Fruit fly (Drosophila melanogaster): Measurements from ENCODE around the gene CG9705.
A peak's percentile ranks its signal among the peaks of the same experiment; 100 is the strongest.

The CG9705 gene

dm6 chr3L:16782218-16782763, 2.4 kb downstream of the CG9705 start:
- TF ChIP-seq CG10147 (GFP tag; optimal IDR thresholded peaks at IDR 0.05) (no peak), CG32532 (GFP tag; IDR thresholded peaks at IDR 0.05) (peak; percentile 64; the same call in 1 of the 2 replicates), caup (GFP tag; optimal IDR thresholded peaks at IDR 0.05; ENCODE audit: severe bottlenecking) (peak; percentile 62), amos (GFP tag; IDR thresholded peaks at IDR 0.05; ENCODE audit: partially characterized antibody) (no peak), NC2β (GFP tag; optimal IDR thresholded peaks at IDR 0.05) (peak; percentile 67), toy (GFP tag; IDR thresholded peaks at IDR 0.05) (no peak), CG3163 (GFP tag; optimal IDR thresholded peaks at IDR 0.05) (no peak), eyg (GFP tag; optimal IDR thresholded peaks at IDR 0.05) (peak; percentile 24), mam (GFP tag; optimal IDR thresholded peaks at IDR 0.05) (peak; percentile 55), row (GFP tag; IDR thresholded peaks at IDR 0.05) (peak; percentile 82), CG13296 (GFP tag; optimal IDR thresholded peaks at IDR 0.05) (peak; percentile 69), CG4730 (GFP tag; IDR thresholded peaks at IDR 0.05) (peak; percentile 74), gsb-n (tag; optimal IDR thresholded peaks at IDR 0.05) (peak; percentile 82), nerfin-1 (tag; optimal IDR thresholded peaks at IDR 0.05) (peak; percentile 52), CG6654 (GFP tag; optimal IDR thresholded peaks at IDR 0.05) (peak; percentile 63), jumu (GFP tag; optimal IDR thresholded peaks at IDR 0.05) (peak; percentile 49), lola (GFP tag; optimal IDR thresholded peaks at IDR 0.05) (peak in 1 of 3 experiments; percentile 52), Meics (GFP tag; optimal IDR thresholded peaks at IDR 0.05) (no peak), Sox102F (GFP tag; optimal IDR thresholded peaks at IDR 0.05) (peak; percentile 83), CG2116 (GFP tag; optimal IDR thresholded peaks at IDR 0.05) (peak; percentile 40), CG32767 (GFP tag; IDR thresholded peaks at IDR 0.05) (0 out of 2 replicates have a peak, but pooled peaks have one; percentile 46), CG15269 (tag; optimal IDR thresholded peaks at IDR 0.05) (no peak), unc-4 (GFP tag; IDR thresholded peaks at IDR 0.05; ENCODE audit: partially characterized antibody) (no peak), CG8359 (GFP tag; optimal IDR thresholded peaks at IDR 0.05; ENCODE audit: borderline replicate concordance) (peak; percentile 57), Poxn (GFP tag; IDR thresholded peaks at IDR 0.05) (no peak), gce (GFP tag; IDR thresholded peaks at IDR 0.05) (peak; percentile 67; the same call in 2 of the 3 replicates), Mad (GFP tag; optimal IDR thresholded peaks at IDR 0.05) (no peak), pros (GFP tag; optimal IDR thresholded peaks at IDR 0.05) (no peak), BEAF-32 (GFP tag; optimal IDR thresholded peaks at IDR 0.05) (no peak), CG4854 (GFP tag; optimal IDR thresholded peaks at IDR 0.05) (peak; percentile 59), Hey (tag; optimal IDR thresholded peaks at IDR 0.05) (no peak), CG14050 (GFP tag; IDR thresholded peaks at IDR 0.05) (peak; percentile 35; the same call in 1 of the 3 replicates), CG6854 (GFP tag; optimal IDR thresholded peaks at IDR 0.05) (peak; percentile 17), nau (GFP tag; optimal IDR thresholded peaks at IDR 0.05) (no peak), Vsx1 (GFP tag; optimal IDR thresholded peaks at IDR 0.05) (no peak), CG2712 (tag; optimal IDR thresholded peaks at IDR 0.05) (peak; percentile 83), CG12104 (GFP tag; optimal IDR thresholded peaks at IDR 0.05) (peak; percentile 21), danr (GFP tag; IDR thresholded peaks at IDR 0.05) (peak; percentile 33; the same call in 1 of the 2 replicates), CG33213 (GFP tag; optimal IDR thresholded peaks at IDR 0.05) (peak; percentile 18), crc (GFP tag; optimal IDR thresholded peaks at IDR 0.05) (peak; percentile 58), Eip74EF (GFP tag; optimal IDR thresholded peaks at IDR 0.05) (no peak), sob (GFP tag; IDR thresholded peaks at IDR 0.05) (peak; percentile 85), Atf3 (GFP tag; optimal IDR thresholded peaks at IDR 0.05) (peak; percentile 25), CG11456 (GFP tag; IDR thresholded peaks at IDR 0.05) (no peak), br (optimal IDR thresholded peaks at IDR 0.05) (no peak), CG14965 (GFP tag; optimal IDR thresholded peaks at IDR 0.05; ENCODE audit: borderline replicate concordance) (no peak), CG4282 (GFP tag; optimal IDR thresholded peaks at IDR 0.05) (no peak), pb (GFP tag; optimal IDR thresholded peaks at IDR 0.05) (no peak), CG8290 (GFP tag; optimal IDR thresholded peaks at IDR 0.05) (peak; percentile 23), CG8290 (tag; optimal IDR thresholded peaks at IDR 0.05) (no peak)

Data from whole organism, embryonic.